Worm (Caenorhabditis elegans) whole organism, L2 larva: ENCODE data around the gene cutl-25.
A peak's percentile ranks its signal among the peaks of the same experiment; 100 is the strongest.

Experiments used
- C34F6.9 ChIP-seq: fragments of 150-350 bp; optimal IDR thresholded peaks from 2 replicates; lab custom pipeline; 2014; ENCODE audit warnings: missing biosample characterization, missing genetic modification characterization
- ZK546.5 ChIP-seq: sonication (generic microtip); optimal IDR thresholded peaks from 2 replicates; lab custom pipeline; 2017; ENCODE audit warnings: missing biosample characterization, missing genetic modification characterization
- alr-1 ChIP-seq: fragments of 150-350 bp; optimal IDR thresholded peaks from 2 replicates; lab custom pipeline; 2014; ENCODE audit warnings: missing biosample characterization, missing genetic modification characterization
- aly-2 ChIP-seq: fragments of 150-350 bp; optimal IDR thresholded peaks from 2 replicates; lab custom pipeline; 2014; ENCODE audit warnings: missing biosample characterization, missing genetic modification characterization
- ama-1 ChIP-seq: fragments of 150-350 bp; optimal IDR thresholded peaks from 2 replicates; lab custom pipeline; 2018; ENCODE audit warnings: inconsistent platforms
- blmp-1 ChIP-seq: sonication (generic microtip); optimal IDR thresholded peaks from 2 replicates; lab custom pipeline; 2017; ENCODE audit warnings: missing genetic modification characterization, mild to moderate bottlenecking, missing compliant biosample characterization, antibody characterized with exemption, moderate library complexity; ENCODE audit not compliant: insufficient read depth
- ceh-16 ChIP-seq: fragments of 150-350 bp; optimal IDR thresholded peaks from 2 replicates; lab custom pipeline; 2014; ENCODE audit warnings: missing biosample characterization, missing genetic modification characterization
- ceh-82 ChIP-seq: fragments of 150-350 bp; optimal IDR thresholded peaks from 2 replicates; lab custom pipeline; 2014; ENCODE audit warnings: missing biosample characterization, missing genetic modification characterization
- crh-2 ChIP-seq: sonication (generic microtip); optimal IDR thresholded peaks from 2 replicates; lab custom pipeline; 2017; ENCODE audit warnings: missing biosample characterization, missing genetic modification characterization
- dmd-4 ChIP-seq: sonication (generic microtip); optimal IDR thresholded peaks from 2 replicates; lab custom pipeline; 2017; ENCODE audit warnings: missing biosample characterization, missing genetic modification characterization
- elt-1 ChIP-seq: fragments of 150-350 bp; optimal IDR thresholded peaks from 2 replicates; lab custom pipeline; 2014; ENCODE audit warnings: missing biosample characterization, missing genetic modification characterization
- elt-3 ChIP-seq: sonication (generic microtip); optimal IDR thresholded peaks from 2 replicates; lab custom pipeline; 2017; ENCODE audit warnings: missing biosample characterization, missing genetic modification characterization
- gmeb-1 ChIP-seq: fragments of 150-350 bp; optimal IDR thresholded peaks from 2 replicates; lab custom pipeline; 2014; ENCODE audit warnings: missing biosample characterization, missing genetic modification characterization
- lin-11 ChIP-seq: fragments of 150-350 bp; sonication (generic microtip); optimal IDR thresholded peaks from 2 replicates; lab custom pipeline; 2014; ENCODE audit warnings: missing biosample characterization, missing genetic modification characterization, inconsistent platforms, mixed read lengths
- lin-39 ChIP-seq: fragments of 150-350 bp; optimal IDR thresholded peaks from 2 replicates; lab custom pipeline; 2014; ENCODE audit warnings: missing biosample characterization, missing genetic modification reagents, missing genetic modification characterization
- lsy-2 ChIP-seq, 2 experiments: fragments of 150-350 bp in 1 of 2; sonication (generic microtip) in 1 of 2; optimal IDR thresholded peaks; 2 replicates each; lab custom pipeline; 2014 to 2017; ENCODE audit warnings: missing biosample characterization in 2 of 2, missing genetic modification characterization in 2 of 2
- mbf-1 ChIP-seq: sonication (generic microtip); optimal IDR thresholded peaks from 2 replicates; lab custom pipeline; 2017; ENCODE audit warnings: missing biosample characterization, missing genetic modification characterization
- mdl-1 ChIP-seq, 2 experiments: fragments of 150-350 bp in 1 of 2; sonication (generic microtip) in 1 of 2; optimal IDR thresholded peaks; 2 replicates each; lab custom pipeline; 2017; ENCODE audit warnings: missing biosample characterization in 2 of 2, missing genetic modification characterization in 2 of 2
- nhr-10 ChIP-seq: sonication (generic microtip); optimal IDR thresholded peaks from 2 replicates; lab custom pipeline; 2017; ENCODE audit warnings: missing biosample characterization, missing genetic modification characterization
- nhr-11 ChIP-seq: fragments of 150-350 bp; optimal IDR thresholded peaks from 2 replicates; lab custom pipeline; 2014; ENCODE audit warnings: missing biosample characterization, missing genetic modification characterization
- nhr-129 ChIP-seq: fragments of 150-350 bp; optimal IDR thresholded peaks from 2 replicates; lab custom pipeline; 2014; ENCODE audit warnings: missing biosample characterization, missing genetic modification characterization
- nhr-21 ChIP-seq: fragments of 150-350 bp; optimal IDR thresholded peaks from 2 replicates; lab custom pipeline; 2014; ENCODE audit warnings: missing biosample characterization, missing genetic modification characterization
- nhr-237 ChIP-seq: fragments of 150-350 bp; optimal IDR thresholded peaks from 2 replicates; lab custom pipeline; 2014; ENCODE audit warnings: missing biosample characterization, missing genetic modification characterization
- nhr-25 ChIP-seq: fragments of 150-350 bp; sonication (generic microtip); optimal IDR thresholded peaks from 3 replicates; lab custom pipeline; 2014; ENCODE audit warnings: missing biosample characterization, missing genetic modification characterization
- nhr-6 ChIP-seq: fragments of 150-350 bp; optimal IDR thresholded peaks from 2 replicates; lab custom pipeline; 2014; ENCODE audit warnings: missing biosample characterization, missing genetic modification characterization
- nhr-77 ChIP-seq: fragments of 150-350 bp; optimal IDR thresholded peaks from 2 replicates; lab custom pipeline; 2014; ENCODE audit warnings: missing biosample characterization, missing genetic modification characterization
- peb-1 ChIP-seq: fragments of 150-350 bp; optimal IDR thresholded peaks from 2 replicates; lab custom pipeline; 2014; ENCODE audit warnings: missing biosample characterization, missing genetic modification characterization
- sem-4 ChIP-seq: fragments of 150-350 bp; optimal IDR thresholded peaks from 2 replicates; lab custom pipeline; 2014; ENCODE audit warnings: missing biosample characterization, missing genetic modification reagents, missing genetic modification characterization
- sma-3 ChIP-seq: sonication (generic microtip); optimal IDR thresholded peaks from 2 replicates; lab custom pipeline; 2016; ENCODE audit warnings: missing genetic modification reagents, missing genetic modification characterization, missing compliant biosample characterization
- snpc-4 ChIP-seq: fragments of 150-350 bp; optimal IDR thresholded peaks from 2 replicates; lab custom pipeline; 2014; ENCODE audit warnings: missing biosample characterization, missing genetic modification characterization
- unc-39 ChIP-seq: fragments of 150-350 bp; optimal IDR thresholded peaks from 2 replicates; lab custom pipeline; 2014; ENCODE audit warnings: missing biosample characterization, missing genetic modification characterization
- unc-55 ChIP-seq: fragments of 150-350 bp; sonication (generic microtip); optimal IDR thresholded peaks from 3 replicates; lab custom pipeline; 2014; ENCODE audit warnings: missing biosample characterization, missing genetic modification reagents, missing genetic modification characterization
- zag-1 ChIP-seq: fragments of 150-350 bp; optimal IDR thresholded peaks from 2 replicates; lab custom pipeline; 2014; ENCODE audit warnings: missing biosample characterization, missing genetic modification characterization
- ztf-1 ChIP-seq: fragments of 200-800 bp; sonication (Bioruptor generic); conservative IDR thresholded peaks from 2 replicates; pipeline ENCODE4 v1.3.6; 2022; ENCODE audit warnings: missing genetic modification characterization, missing compliant biosample characterization
- ztf-4 ChIP-seq: fragments of 150-350 bp; optimal IDR thresholded peaks from 2 replicates; lab custom pipeline; 2014; ENCODE audit warnings: missing biosample characterization, missing genetic modification characterization

cutl-25 gene

DNA sequence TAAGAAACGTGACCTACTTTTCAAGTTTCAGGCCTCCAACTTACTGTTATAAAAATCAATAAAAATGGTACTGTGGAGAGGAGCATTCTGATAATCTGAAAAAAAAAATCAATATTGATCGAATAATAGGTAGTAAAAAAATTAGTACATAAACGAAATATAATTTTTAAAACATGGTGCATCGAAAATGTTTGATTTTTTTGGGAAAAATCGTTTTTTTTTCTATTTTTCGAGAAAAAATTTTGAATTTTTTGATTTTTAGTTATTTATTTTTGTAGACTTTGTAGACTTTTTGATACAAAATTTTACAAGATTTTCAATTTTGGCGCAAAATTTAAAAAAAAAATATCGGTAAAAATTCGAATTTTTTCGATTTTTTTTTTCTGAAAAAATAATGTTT, at the start of gene cutl-25:
Gene cutl-25 (minus strand): TSS at position 101 of the 400 bp plus-strand sequence.
- no peak for TF ChIP-seq nhr-11
- no peak for TF ChIP-seq ceh-16 (tag; lab: Kevin White, UChicago)
- TF ChIP-seq nhr-21 (tag; lab: Kevin White, UChicago) = no peak
- TF ChIP-seq nhr-129 (tag; lab: Kevin White, UChicago) = no peak
- no peak for TF ChIP-seq unc-39
- TF ChIP-seq elt-3 (tag; lab: Kevin White, UChicago) = no peak

DNA sequence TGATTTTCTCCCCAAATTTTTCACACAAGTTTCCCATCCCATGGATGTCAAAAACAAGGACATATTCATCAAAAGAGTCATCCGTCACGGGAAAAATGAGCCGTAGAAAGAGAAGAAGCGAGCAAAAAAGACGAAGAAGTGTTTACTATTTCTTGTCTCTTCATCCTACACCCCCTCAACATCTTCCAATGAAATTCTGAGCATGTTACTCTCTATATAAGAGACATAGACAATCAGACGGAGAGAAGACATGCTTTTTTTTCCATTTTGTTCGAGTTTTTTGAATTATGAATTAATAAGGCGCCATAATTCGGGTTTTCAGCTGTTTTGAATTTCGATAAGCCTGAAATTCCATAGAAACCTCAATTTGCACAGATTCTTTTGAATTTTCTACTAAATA, 49.2 kb upstream of the cutl-25 start:
- no peak for TF ChIP-seq ceh-82 (tag; lab: Kevin White, UChicago)
- TF ChIP-seq unc-55 = peak; percentile 91
- TF ChIP-seq elt-3 (tag; lab: Kevin White, UChicago) = no peak
- no peak for TF ChIP-seq nhr-25 (tag; lab: Kevin White, UChicago)
- TF ChIP-seq blmp-1 = no peak
- no peak for TF ChIP-seq ztf-4 (tag; lab: Kevin White, UChicago)
- TF ChIP-seq aly-2 (tag; lab: Kevin White, UChicago) = no peak
- TF ChIP-seq dmd-4 = no peak
- TF ChIP-seq lsy-2 (tag; optimal IDR thresholded peaks at IDR 0.05; lab: Kevin White, UChicago) = peak in 1 of 2 experiments; percentile 53
- TF ChIP-seq mdl-1 (tag; optimal IDR thresholded peaks at IDR 0.05; lab: Kevin White, UChicago) = no peak
- TF ChIP-seq mbf-1 (tag; lab: Kevin White, UChicago) = no peak
- no peak for TF ChIP-seq gmeb-1
- peak; percentile 65 for TF ChIP-seq C34F6.9 (tag; lab: Kevin White, UChicago)
- no peak for TF ChIP-seq ztf-1 (GFP tag; lab: Robert Waterston, UW)
- TF ChIP-seq nhr-21 (tag; lab: Kevin White, UChicago) = no peak
- TF ChIP-seq nhr-6 (tag; lab: Kevin White, UChicago) = no peak
- TF ChIP-seq sma-3 (GFP tag; lab: Kevin White, UChicago) = no peak
- TF ChIP-seq peb-1 (tag; lab: Kevin White, UChicago) = no peak
- TF ChIP-seq crh-2 (tag; lab: Kevin White, UChicago) = peak; percentile 14
- no peak for TF ChIP-seq nhr-10 (tag; lab: Kevin White, UChicago)
- no peak for TF ChIP-seq zag-1
- TF ChIP-seq alr-1 = peak; percentile 41
- no peak for TF ChIP-seq nhr-11
- no peak for TF ChIP-seq ama-1 (lab: Kevin White, UChicago)

DNA sequence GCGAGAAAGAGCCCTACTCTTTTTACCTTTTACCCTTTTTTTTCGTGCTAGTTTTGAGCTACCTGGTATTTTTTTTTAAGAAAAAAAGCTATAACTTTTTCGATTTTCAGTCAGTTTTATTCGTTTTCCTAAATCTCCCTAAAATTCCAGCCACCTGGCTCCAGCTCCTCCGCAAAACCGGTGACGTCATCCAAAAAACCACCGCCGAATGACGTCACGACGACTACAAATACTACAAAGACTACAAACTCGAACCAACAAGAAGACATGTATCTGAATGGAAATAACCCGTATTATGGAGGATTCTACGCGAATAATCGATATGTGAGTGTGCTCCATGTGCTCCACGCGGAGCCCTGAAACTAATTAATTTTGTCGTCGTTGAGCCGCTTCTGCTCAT, 47.8 kb upstream of the cutl-25 start:
- TF ChIP-seq lin-11 (tag; lab: Kevin White, UChicago) = no peak
- TF ChIP-seq nhr-10 (tag; lab: Kevin White, UChicago) = no peak
- no peak for TF ChIP-seq lsy-2 (tag; optimal IDR thresholded peaks at IDR 0.05; lab: Kevin White, UChicago)
- no peak for TF ChIP-seq elt-1 (tag; lab: Kevin White, UChicago)
- no peak for TF ChIP-seq unc-55

DNA sequence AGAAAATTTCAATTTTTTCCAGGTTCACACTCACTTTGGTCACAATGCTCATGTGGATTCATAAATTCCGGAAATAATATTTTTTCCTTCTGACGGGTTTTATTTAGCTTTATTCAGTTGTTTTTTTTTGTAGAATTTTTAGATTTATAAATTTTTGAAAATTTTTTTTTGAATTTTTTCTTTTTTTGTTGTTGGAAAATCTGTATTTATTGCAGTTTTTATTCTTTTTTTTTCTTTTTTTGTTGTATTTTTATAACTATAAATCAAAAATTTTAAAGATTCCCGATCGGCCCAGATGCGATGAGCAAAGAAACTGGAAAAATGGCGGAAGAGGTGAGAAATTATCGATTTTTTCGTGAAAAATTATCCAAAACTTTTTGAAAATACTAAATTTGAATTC, 44.6 kb upstream of the cutl-25 start, which contains the start of gene ccep-135:
Gene ccep-135 (plus strand): TSS at position 301 of the 400 bp plus-strand sequence.
- no peak for TF ChIP-seq sem-4 (tag; lab: Kevin White, UChicago)
- TF ChIP-seq unc-39 = no peak
- TF ChIP-seq nhr-11 = no peak
- no peak for TF ChIP-seq unc-55
- no peak for TF ChIP-seq sma-3 (GFP tag; lab: Kevin White, UChicago)
- TF ChIP-seq lin-39 (tag; lab: Kevin White, UChicago) = no peak
- no peak for TF ChIP-seq nhr-10 (tag; lab: Kevin White, UChicago)
- no peak for TF ChIP-seq nhr-77 (tag; lab: Kevin White, UChicago)
- TF ChIP-seq gmeb-1 = no peak
- TF ChIP-seq nhr-237 (tag; lab: Kevin White, UChicago) = no peak

DNA sequence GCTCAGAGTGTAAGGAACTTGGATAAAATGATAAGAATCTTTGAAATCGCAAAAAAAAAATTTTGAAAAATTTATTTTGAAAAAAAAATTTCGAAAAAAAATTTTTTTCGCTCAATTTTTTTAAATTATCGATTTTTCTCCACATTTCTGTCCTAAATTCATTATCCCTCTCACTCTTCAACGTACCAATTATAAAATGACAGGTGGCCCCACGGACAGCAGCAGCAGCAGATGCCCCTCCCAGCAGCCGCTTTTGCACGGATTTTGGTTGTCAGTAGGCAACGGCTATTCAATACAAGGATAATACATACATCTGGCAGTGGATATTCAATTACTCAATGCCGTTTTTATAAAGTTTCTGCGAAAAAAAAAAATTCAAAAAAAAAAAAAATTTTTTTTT, 39.5 kb upstream of the cutl-25 start, which contains the start of gene sft-1:
Gene sft-1 (plus strand): TSS at position 201 of the 400 bp plus-strand sequence.
- TF ChIP-seq nhr-77 (tag; lab: Kevin White, UChicago) (no peak), sma-3 (GFP tag; lab: Kevin White, UChicago) (no peak), nhr-11 (no peak), snpc-4 (no peak), ceh-82 (tag; lab: Kevin White, UChicago) (no peak), ZK546.5 (tag; lab: Kevin White, UChicago) (no peak)
- TF ChIP-seq, all 48 proteins: peak for 0
